Fruit fly (Drosophila melanogaster) whole organism, embryonic: Measurements from ENCODE around the gene roq.

ENCODE experiments used
- Atf3 ChIP-seq: fragments of 200-800 bp; sonication (Bioruptor generic); optimal IDR thresholded peaks from 3 replicates; lab custom pipeline; 2016; ENCODE audit warnings: missing biosample characterization, missing genetic modification characterization
- C15 ChIP-seq: fragments of 200-800 bp; sonication (Bioruptor generic); IDR thresholded peaks from 3 replicates; pipeline ENCODE4 v1.3.6; 2022; ENCODE audit warnings: missing biosample characterization, missing genetic modification characterization
- CG10654 ChIP-seq: fragments of 200-800 bp; sonication (Bioruptor generic); optimal IDR thresholded peaks from 2 replicates; lab custom pipeline; 2016; ENCODE audit warnings: missing biosample characterization, missing genetic modification characterization
- CG10959 ChIP-seq: fragments of 200-800 bp; sonication (Bioruptor generic); IDR thresholded peaks from 2 replicates; pipeline ENCODE4 v1.3.6; 2022; ENCODE audit warnings: missing biosample characterization, missing genetic modification characterization
- CG11085 ChIP-seq: fragments of 200-800 bp; sonication (Bioruptor generic); IDR thresholded peaks from 2 replicates; pipeline ENCODE4 v1.3.6; 2022; ENCODE audit warnings: missing biosample characterization, missing genetic modification characterization
- CG11093 ChIP-seq: fragments of 200-800 bp; sonication (Bioruptor generic); IDR thresholded peaks from 3 replicates; pipeline ENCODE4 v1.3.6; 2022; ENCODE audit warnings: missing biosample characterization, missing genetic modification characterization
- CG11247 ChIP-seq: fragments of 200-800 bp; sonication (Bioruptor generic); IDR thresholded peaks from 2 replicates; pipeline ENCODE4 v1.3.6; 2022; ENCODE audit warnings: missing biosample characterization, missing genetic modification characterization
- CG12391 ChIP-seq: fragments of 200-800 bp; sonication (Bioruptor generic); optimal IDR thresholded peaks from 3 replicates; lab custom pipeline; 2018; ENCODE audit warnings: missing biosample characterization, mild to moderate bottlenecking, missing genetic modification characterization, moderate library complexity
- CG13894 ChIP-seq: fragments of 200-800 bp; sonication (Bioruptor generic); optimal IDR thresholded peaks from 3 replicates; lab custom pipeline; 2018; ENCODE audit warnings: missing biosample characterization, mild to moderate bottlenecking, missing genetic modification characterization, moderate library complexity
- CG18011 ChIP-seq: fragments of 200-800 bp; sonication (Bioruptor generic); optimal IDR thresholded peaks from 2 replicates; lab custom pipeline; 2017; ENCODE audit warnings: missing biosample characterization, missing genetic modification characterization, mild to moderate bottlenecking, moderate library complexity, missing genotype
- CG3995 ChIP-seq: fragments of 200-800 bp; sonication (Bioruptor generic); optimal IDR thresholded peaks from 3 replicates; lab custom pipeline; 2016; ENCODE audit warnings: missing biosample characterization, missing genetic modification characterization
- CG6689 ChIP-seq: fragments of 200-800 bp; sonication (Bioruptor generic); IDR thresholded peaks from 2 replicates; pipeline ENCODE4 v1.3.6; 2022; ENCODE audit warnings: missing biosample characterization, missing genetic modification characterization
- CG6854 ChIP-seq: fragments of 200-800 bp; sonication (Bioruptor generic); optimal IDR thresholded peaks from 3 replicates; lab custom pipeline; 2017; ENCODE audit warnings: missing biosample characterization, mild to moderate bottlenecking, missing genetic modification characterization
- CG7556 ChIP-seq: fragments of 200-800 bp; sonication (Bioruptor generic); optimal IDR thresholded peaks from 2 replicates; lab custom pipeline; 2017; ENCODE audit warnings: missing biosample characterization, mild to moderate bottlenecking, missing genetic modification characterization
- CG7987 ChIP-seq: fragments of 200-800 bp; sonication (Bioruptor generic); optimal IDR thresholded peaks from 2 replicates; lab custom pipeline; 2018; ENCODE audit warnings: missing biosample characterization, mild to moderate bottlenecking, missing genetic modification characterization, moderate library complexity
- CG8924 ChIP-seq: fragments of 200-800 bp; optimal IDR thresholded peaks from 3 replicates; lab custom pipeline; 2019; ENCODE audit warnings: missing biosample characterization, mild to moderate bottlenecking, missing genetic modification characterization, moderate library complexity
- CG9727 ChIP-seq: fragments of 200-800 bp; sonication (Bioruptor generic); optimal IDR thresholded peaks from 3 replicates; lab custom pipeline; 2017; ENCODE audit warnings: missing biosample characterization, mild to moderate bottlenecking, missing genetic modification characterization
- CG9876 ChIP-seq: fragments of 200-800 bp; sonication (Bioruptor generic); optimal IDR thresholded peaks from 2 replicates; lab custom pipeline; 2016; ENCODE audit warnings: missing biosample characterization, missing genetic modification characterization
- CkIIα-i1 ChIP-seq: fragments of 200-800 bp; sonication (Bioruptor generic); IDR thresholded peaks from 2 replicates; pipeline ENCODE4 v1.3.6; 2022; ENCODE audit warnings: missing biosample characterization, missing genetic modification characterization
- D ChIP-seq, 2 experiments: fragments of 200-800 bp in 1 of 2; fragments of >200 bp in 1 of 2; sonication (Bioruptor generic) in 1 of 2; optimal IDR thresholded peaks; 2 replicates in 1 of 2; 3 replicates in 1 of 2; lab custom pipeline; 2017; ENCODE audit warnings: mild to moderate bottlenecking in 1 of 2, missing biosample characterization in 1 of 2, missing genetic modification characterization in 1 of 2, missing genetic modification reagents in 1 of 2
- D19A ChIP-seq: fragments of 200-800 bp; optimal IDR thresholded peaks from 3 replicates; lab custom pipeline; 2019; ENCODE audit warnings: missing biosample characterization, mild to moderate bottlenecking, missing genetic modification characterization, moderate library complexity
- D19B ChIP-seq: fragments of 200-800 bp; sonication (Bioruptor generic); optimal IDR thresholded peaks from 2 replicates; lab custom pipeline; 2017; ENCODE audit warnings: missing biosample characterization, mild to moderate bottlenecking, missing genetic modification characterization
- Fer1 ChIP-seq: fragments of 200-800 bp; sonication (Bioruptor generic); optimal IDR thresholded peaks from 2 replicates; lab custom pipeline; 2017; ENCODE audit warnings: missing biosample characterization, mild to moderate bottlenecking, missing genetic modification characterization
- HLH4C ChIP-seq: fragments of 200-800 bp; sonication (Bioruptor generic); IDR thresholded peaks from 3 replicates; pipeline ENCODE4 v1.3.6; 2022; ENCODE audit warnings: missing biosample characterization, missing genetic modification characterization; ENCODE audit not compliant: partially characterized antibody
- HLHmδ ChIP-seq: fragments of 200-800 bp; sonication (Bioruptor generic); optimal IDR thresholded peaks from 2 replicates; lab custom pipeline; 2018; ENCODE audit warnings: missing biosample characterization, mild to moderate bottlenecking, missing genetic modification characterization, moderate library complexity
- Hr51 ChIP-seq, 2 experiments: fragments of 200-800 bp; sonication (Bioruptor generic); optimal IDR thresholded peaks; 2 replicates in 1 of 2; 3 replicates in 1 of 2; lab custom pipeline; 2016 to 2018; ENCODE audit warnings: missing biosample characterization in 2 of 2, missing genetic modification characterization in 2 of 2, mild to moderate bottlenecking in 1 of 2, moderate library complexity in 1 of 2
- Hr78 ChIP-seq, 2 experiments: fragments of 200-800 bp in 1 of 2; fragments of >200 bp in 1 of 2; sonication (Bioruptor generic) in 1 of 2; optimal IDR thresholded peaks; 2 replicates each; lab custom pipeline; 2017 to 2019; ENCODE audit warnings: missing biosample characterization in 2 of 2, missing genetic modification characterization in 2 of 2, mild to moderate bottlenecking in 1 of 2, moderate library complexity in 1 of 2
- MESR4 ChIP-seq: fragments of 200-800 bp; sonication (Bioruptor generic); optimal IDR thresholded peaks from 2 replicates; lab custom pipeline; 2018; ENCODE audit warnings: missing biosample characterization, mild to moderate bottlenecking, missing genetic modification characterization, moderate library complexity
- Nf-YB ChIP-seq: fragments of 200-800 bp; sonication (Bioruptor generic); optimal IDR thresholded peaks from 3 replicates; lab custom pipeline; 2019; ENCODE audit warnings: missing biosample characterization, mild to moderate bottlenecking, missing genetic modification characterization, moderate library complexity
- Ptx1 ChIP-seq: fragments of 200-800 bp; sonication (Bioruptor generic); IDR thresholded peaks from 2 replicates; pipeline ENCODE4 v1.3.6; 2022; ENCODE audit warnings: missing biosample characterization, missing genetic modification characterization
- Ravus ChIP-seq: fragments of 200-800 bp; sonication (Bioruptor generic); IDR thresholded peaks from 2 replicates; pipeline ENCODE4 v1.3.6; 2022; ENCODE audit warnings: missing biosample characterization, missing genetic modification characterization
- Sry-δ ChIP-seq: fragments of 200-800 bp; sonication (Bioruptor generic); optimal IDR thresholded peaks from 2 replicates; lab custom pipeline; 2016; ENCODE audit warnings: missing biosample characterization, missing genetic modification characterization
- Tbp ChIP-seq: fragments of >200 bp; optimal IDR thresholded peaks from 2 replicates; lab custom pipeline; 2018; ENCODE audit warnings: missing biosample characterization, missing genetic modification characterization
- ac ChIP-seq: fragments of 200-800 bp; sonication (Bioruptor generic); optimal IDR thresholded peaks from 3 replicates; lab custom pipeline; 2017; ENCODE audit warnings: missing biosample characterization, mild to moderate bottlenecking, missing genetic modification characterization
- br ChIP-seq: fragments of >200 bp; optimal IDR thresholded peaks from 2 replicates; lab custom pipeline; 2017
- chinmo ChIP-seq: fragments of 200-800 bp; sonication (Bioruptor generic); IDR thresholded peaks from 4 replicates; pipeline ENCODE4 v1.3.6; 2022; ENCODE audit warnings: missing biosample characterization, missing genetic modification characterization; ENCODE audit not compliant: partially characterized antibody
- dan ChIP-seq: fragments of 200-800 bp; sonication (Bioruptor generic); IDR thresholded peaks from 2 replicates; pipeline ENCODE4 v1.3.6; 2022; ENCODE audit warnings: missing biosample characterization, missing genetic modification characterization
- fd102C ChIP-seq: fragments of 200-800 bp; sonication (Bioruptor generic); optimal IDR thresholded peaks from 2 replicates; lab custom pipeline; 2018; ENCODE audit warnings: missing biosample characterization, mild to moderate bottlenecking, missing genetic modification characterization, moderate library complexity
- fd3F ChIP-seq: fragments of 200-800 bp; sonication (Bioruptor generic); optimal IDR thresholded peaks from 2 replicates; lab custom pipeline; 2018; ENCODE audit warnings: missing biosample characterization, mild to moderate bottlenecking, missing genetic modification characterization, moderate library complexity
- gsb-n ChIP-seq: fragments of 200-800 bp; sonication (Bioruptor generic); optimal IDR thresholded peaks from 3 replicates; lab custom pipeline; 2018; ENCODE audit warnings: missing biosample characterization, mild to moderate bottlenecking, missing genetic modification characterization
- ham ChIP-seq: fragments of 200-800 bp; sonication (Bioruptor generic); IDR thresholded peaks from 2 replicates; pipeline ENCODE4 v1.3.6; 2022; ENCODE audit warnings: missing biosample characterization, missing genetic modification characterization
- kni ChIP-seq: fragments of 200-800 bp; sonication (Bioruptor generic); optimal IDR thresholded peaks from 3 replicates; lab custom pipeline; 2017; ENCODE audit warnings: mild to moderate bottlenecking, missing biosample characterization, missing genetic modification reagents, missing genetic modification characterization
- nmo ChIP-seq: fragments of 200-800 bp; sonication (Bioruptor generic); optimal IDR thresholded peaks from 2 replicates; lab custom pipeline; 2018; ENCODE audit warnings: missing biosample characterization, mild to moderate bottlenecking, missing genetic modification characterization, moderate library complexity
- phol ChIP-seq: fragments of 200-800 bp; sonication (Bioruptor generic); optimal IDR thresholded peaks from 3 replicates; lab custom pipeline; 2018; ENCODE audit warnings: missing biosample characterization, mild to moderate bottlenecking, missing genetic modification characterization, moderate library complexity
- pnt ChIP-seq: fragments of 200-800 bp; sonication (Bioruptor generic); optimal IDR thresholded peaks from 3 replicates; lab custom pipeline; 2016; ENCODE audit warnings: missing biosample characterization, missing genetic modification characterization
- prd ChIP-seq, 3 experiments: fragments of >200 bp in 2 of 3; fragments of 200-800 bp in 1 of 3; sonication (Bioruptor generic) in 1 of 3; optimal IDR thresholded peaks in 2 of 3; IDR thresholded peaks in 1 of 3; 2 replicates in 2 of 3; 3 replicates in 1 of 3; pipeline versions ENCODE4 v1.3.6 to Lab custom; 2017 to 2022; ENCODE audit warnings: missing biosample characterization in 1 of 3, missing genetic modification characterization in 1 of 3
- run ChIP-seq: fragments of 200-800 bp; sonication (Bioruptor generic); optimal IDR thresholded peaks from 3 replicates; lab custom pipeline; 2018; ENCODE audit warnings: missing biosample characterization, mild to moderate bottlenecking, missing genetic modification characterization
- sens ChIP-seq: fragments of 200-800 bp; sonication (Bioruptor generic); peaks from one replicate; lab custom pipeline; 2016; ENCODE audit warnings: missing biosample characterization, missing genetic modification characterization
- slou ChIP-seq: fragments of 200-800 bp; sonication (Bioruptor generic); optimal IDR thresholded peaks from 3 replicates; lab custom pipeline; 2016; ENCODE audit warnings: missing biosample characterization, missing genetic modification characterization
- sob ChIP-seq: fragments of 200-800 bp; sonication (Bioruptor generic); IDR thresholded peaks from 2 replicates; pipeline ENCODE4 v1.3.6; 2022; ENCODE audit warnings: missing biosample characterization, missing genetic modification characterization
- z ChIP-seq: fragments of 200-800 bp; sonication (Bioruptor generic); IDR thresholded peaks from 3 replicates; pipeline ENCODE4 v1.3.6; 2022; ENCODE audit warnings: missing biosample characterization, missing genetic modification characterization

roq gene

DNA sequence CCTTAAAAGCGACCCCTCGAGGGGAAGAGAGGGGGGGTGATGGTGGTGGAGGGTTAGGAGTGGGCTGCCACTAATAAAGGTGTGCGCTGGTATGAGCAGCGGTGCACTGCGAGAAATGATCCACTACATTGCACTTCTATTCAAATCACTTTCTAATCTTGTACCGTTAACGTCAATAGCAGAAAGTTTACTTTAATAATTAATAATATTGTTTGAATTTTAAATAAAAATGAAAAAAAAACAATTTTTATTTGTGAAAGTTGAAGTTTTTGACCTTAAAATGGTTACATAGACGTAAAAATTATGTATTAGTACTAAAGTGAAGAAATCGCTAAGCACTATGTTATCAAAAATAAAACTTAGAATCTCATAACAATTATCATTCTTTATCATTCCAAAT, 14.5 kb upstream of the roq start (continued):
- TF ChIP-seq ham (GFP tag; lab: Robert Waterston, UW) (no peak), chinmo (GFP tag; lab: Robert Waterston, UW) (no peak), CG7987 (GFP tag; lab: Kevin White, UChicago) (no peak), HLH4C (no peak), sens (GFP tag; lab: Kevin White, UChicago) (no peak), CkIIα-i1 (GFP tag; lab: Robert Waterston, UW) (no peak), CG11093 (GFP tag; lab: Robert Waterston, UW) (no peak), CG7556 (GFP tag; lab: Kevin White, UChicago) (peak; percentile 22), ac (GFP tag; lab: Kevin White, UChicago) (no peak), gsb-n (tag; lab: Kevin White, UChicago) (no peak), CG9727 (GFP tag; lab: Kevin White, UChicago) (peak; percentile 30), CG11085 (GFP tag; lab: Robert Waterston, UW) (no peak), CG6689 (GFP tag; lab: Robert Waterston, UW) (peak; percentile 17; the same call in 1 of the 2 replicates), D19A (tag; lab: Kevin White, UChicago) (no peak), CG10654 (GFP tag; lab: Kevin White, UChicago) (no peak), CG10959 (GFP tag; lab: Robert Waterston, UW) (no peak), Atf3 (GFP tag; lab: Kevin White, UChicago) (no peak), br (no peak), MESR4 (GFP tag; lab: Kevin White, UChicago) (no peak), CG8924 (tag; lab: Kevin White, UChicago) (no peak), phol (peak; percentile 61), CG13894 (tag; lab: Kevin White, UChicago) (no peak), CG11247 (GFP tag; lab: Robert Waterston, UW) (no peak), kni (GFP tag; lab: Kevin White, UChicago) (no peak), fd3F (GFP tag; lab: Kevin White, UChicago) (no peak), D19B (no peak), dan (GFP tag; lab: Robert Waterston, UW) (no peak), Hr51 (GFP tag; optimal IDR thresholded peaks at IDR 0.05; lab: Kevin White, UChicago) (peak in 1 of 2 experiments; percentile 30), Fer1 (GFP tag; lab: Kevin White, UChicago) (no peak), prd (optimal IDR thresholded peaks at IDR 0.05; lab: Kevin White, UChicago) (no peak), prd (GFP tag; IDR thresholded peaks at IDR 0.05; lab: Robert Waterston, UW) (no peak), slou (no peak), CG9876 (no peak), CG18011 (GFP tag; lab: Kevin White, UChicago) (no peak), Nf-YB (GFP tag; lab: Kevin White, UChicago) (no peak), sob (no peak), Ravus (GFP tag; lab: Robert Waterston, UW) (no peak), Sry-δ (GFP tag; lab: Kevin White, UChicago) (no peak), HLHmδ (GFP tag; lab: Kevin White, UChicago) (no peak), D (optimal IDR thresholded peaks at IDR 0.05; lab: Kevin White, UChicago) (no peak), D (GFP tag; optimal IDR thresholded peaks at IDR 0.05; lab: Kevin White, UChicago) (no peak), run (no peak), CG6854 (GFP tag; lab: Kevin White, UChicago) (no peak), Tbp (GFP tag; lab: Kevin White, UChicago) (no peak), C15 (GFP tag; lab: Robert Waterston, UW) (no peak), fd102C (GFP tag; lab: Kevin White, UChicago) (no peak), nmo (GFP tag; lab: Kevin White, UChicago) (peak; percentile 32), CG12391 (tag; lab: Kevin White, UChicago) (peak; percentile 3), CG3995 (GFP tag; lab: Kevin White, UChicago) (no peak), Ptx1 (GFP tag; lab: Robert Waterston, UW) (0 out of 2 replicates have a peak, but pooled peaks have one; percentile 22), pnt (GFP tag; lab: Kevin White, UChicago) (no peak), z (GFP tag; lab: Robert Waterston, UW) (no peak), Hr78 (GFP tag; optimal IDR thresholded peaks at IDR 0.05; lab: Kevin White, UChicago) (no peak)
